Worm (Caenorhabditis elegans) whole organism, mixed stage, embryonic: ENCODE measurements around the gene sru-6.

ENCODE experiments used
- M03D4.4 ChIP-seq: sonication (generic microtip); optimal IDR thresholded peaks from 2 replicates; lab custom pipeline; 2017; ENCODE audit warnings: mild to moderate bottlenecking, missing genetic modification characterization, missing compliant biosample characterization
- bed-3 ChIP-seq: fragments of 200-800 bp; sonication (Bioruptor generic); optimal IDR thresholded peaks from 3 replicates; lab custom pipeline; 2018; ENCODE audit warnings: mild to moderate bottlenecking, missing genetic modification characterization, moderate library complexity, missing compliant biosample characterization
- blmp-1 ChIP-seq: fragments of 150-350 bp; optimal IDR thresholded peaks from 2 replicates; lab custom pipeline; 2014; ENCODE audit warnings: missing biosample characterization, missing genetic modification characterization
- ceh-39 ChIP-seq: fragments of 150-350 bp; optimal IDR thresholded peaks from 2 replicates; lab custom pipeline; 2014; ENCODE audit warnings: missing biosample characterization, missing genetic modification characterization
- ceh-43 ChIP-seq: fragments of 200-800 bp; sonication (Bioruptor generic); optimal IDR thresholded peaks from 2 replicates; lab custom pipeline; 2018; ENCODE audit warnings: mild to moderate bottlenecking, missing genetic modification characterization, moderate library complexity, missing compliant biosample characterization
- ceh-83 ChIP-seq: fragments of 200-800 bp; sonication (Bioruptor generic); optimal IDR thresholded peaks from 2 replicates; lab custom pipeline; 2018; ENCODE audit warnings: mild to moderate bottlenecking, missing genetic modification characterization, missing compliant biosample characterization
- ces-1 ChIP-seq: fragments of 150-350 bp; optimal IDR thresholded peaks from 2 replicates; lab custom pipeline; 2014; ENCODE audit warnings: missing biosample characterization, missing genetic modification reagents, missing genetic modification characterization
- cnd-1 ChIP-seq: fragments of 200-800 bp; sonication (Bioruptor generic); optimal IDR thresholded peaks from 2 replicates; lab custom pipeline; 2018; ENCODE audit warnings: mild to moderate bottlenecking, missing genetic modification characterization, missing compliant biosample characterization
- elt-1 ChIP-seq: sonication (generic microtip); optimal IDR thresholded peaks from 2 replicates; lab custom pipeline; 2017; ENCODE audit warnings: missing genetic modification characterization, mild to moderate bottlenecking, missing compliant biosample characterization, antibody characterized with exemption, moderate library complexity, borderline replicate concordance; ENCODE audit not compliant: insufficient read depth
- elt-3 ChIP-seq: fragments of 150-350 bp; optimal IDR thresholded peaks from 2 replicates; lab custom pipeline; 2014; ENCODE audit warnings: missing biosample characterization, missing genetic modification characterization
- flh-1 ChIP-seq: fragments of 200-800 bp; sonication (Bioruptor generic); optimal IDR thresholded peaks from 2 replicates; lab custom pipeline; 2018; ENCODE audit warnings: mild to moderate bottlenecking, missing genetic modification characterization, moderate library complexity, missing compliant biosample characterization
- ham-2 ChIP-seq: fragments of 200-800 bp; sonication (Bioruptor generic); optimal IDR thresholded peaks from 2 replicates; lab custom pipeline; 2018; ENCODE audit warnings: mild to moderate bottlenecking, missing genetic modification characterization, missing compliant biosample characterization
- hlh-1 ChIP-seq: fragments of 150-350 bp; optimal IDR thresholded peaks from 2 replicates; lab custom pipeline; 2014; ENCODE audit warnings: missing biosample characterization, missing genetic modification reagents, missing genetic modification characterization
- lin-32 ChIP-seq: fragments of 200-800 bp; sonication (Bioruptor generic); optimal IDR thresholded peaks from 2 replicates; lab custom pipeline; 2018; ENCODE audit warnings: mild to moderate bottlenecking, missing genetic modification characterization, missing compliant biosample characterization
- mab-5 ChIP-seq: fragments of 150-350 bp; optimal IDR thresholded peaks from 2 replicates; lab custom pipeline; 2014; ENCODE audit warnings: missing biosample characterization, missing genetic modification characterization
- mep-1 ChIP-seq: fragments of 150-350 bp; optimal IDR thresholded peaks from 2 replicates; lab custom pipeline; 2017; ENCODE audit warnings: missing biosample characterization, missing genetic modification reagents, missing genetic modification characterization, inconsistent platforms
- mls-2 ChIP-seq: sonication (generic microtip); optimal IDR thresholded peaks from 2 replicates; lab custom pipeline; 2016; ENCODE audit warnings: mild to moderate bottlenecking, missing genetic modification characterization, moderate library complexity, missing compliant biosample characterization
- nhr-12 ChIP-seq: fragments of 150-350 bp; optimal IDR thresholded peaks from 2 replicates; lab custom pipeline; 2014; ENCODE audit warnings: missing biosample characterization, missing genetic modification characterization
- nhr-2 ChIP-seq: fragments of 150-350 bp; optimal IDR thresholded peaks from 2 replicates; lab custom pipeline; 2014; ENCODE audit warnings: missing biosample characterization, missing genetic modification characterization
- nhr-237 ChIP-seq: fragments of 150-350 bp; optimal IDR thresholded peaks from 2 replicates; lab custom pipeline; 2014; ENCODE audit warnings: missing biosample characterization, missing genetic modification characterization
- nhr-28 ChIP-seq: fragments of 150-350 bp; optimal IDR thresholded peaks from 2 replicates; lab custom pipeline; 2014; ENCODE audit warnings: missing biosample characterization, missing genetic modification characterization
- nhr-76 ChIP-seq: sonication (generic microtip); optimal IDR thresholded peaks from 2 replicates; lab custom pipeline; 2017; ENCODE audit warnings: missing biosample characterization, missing genetic modification characterization
- pha-4 ChIP-seq: fragments of 150-350 bp; optimal IDR thresholded peaks from 2 replicates; lab custom pipeline; 2018; ENCODE audit warnings: missing biosample characterization, missing genetic modification reagents, missing genetic modification characterization
- sem-2 ChIP-seq: fragments of 200-800 bp; sonication (Bioruptor generic); optimal IDR thresholded peaks from 2 replicates; lab custom pipeline; 2018; ENCODE audit warnings: mild to moderate bottlenecking, missing genetic modification characterization, missing compliant biosample characterization
- snpc-4 ChIP-seq: fragments of 150-350 bp; optimal IDR thresholded peaks from 2 replicates; lab custom pipeline; 2014; ENCODE audit warnings: missing biosample characterization, missing genetic modification characterization
- sptf-1 ChIP-seq: sonication (generic microtip); optimal IDR thresholded peaks from 2 replicates; lab custom pipeline; 2017; ENCODE audit warnings: mild to moderate bottlenecking, missing genetic modification characterization, moderate library complexity, missing compliant biosample characterization
- tbx-8 ChIP-seq: fragments of 200-800 bp; sonication (Bioruptor generic); optimal IDR thresholded peaks from 2 replicates; lab custom pipeline; 2018; ENCODE audit warnings: mild to moderate bottlenecking, missing genetic modification characterization, moderate library complexity, missing compliant biosample characterization
- unc-39 ChIP-seq: fragments of 150-350 bp; optimal IDR thresholded peaks from 2 replicates; lab custom pipeline; 2014; ENCODE audit warnings: missing biosample characterization, missing genetic modification characterization
- unc-62 ChIP-seq: fragments of 150-350 bp; optimal IDR thresholded peaks from 2 replicates; lab custom pipeline; 2014; ENCODE audit warnings: missing biosample characterization, missing genetic modification reagents, missing genetic modification characterization
- zip-8 ChIP-seq: fragments of 150-350 bp; optimal IDR thresholded peaks from 2 replicates; lab custom pipeline; 2014; ENCODE audit warnings: missing biosample characterization, missing genetic modification characterization

The sru-6 gene

ce11 chrIV:9490320-9490719 lies at the start of gene sru-6:
sru-6 (plus strand) TSS chrIV:9490620.
- TF ChIP-seq unc-39: no peak
- TF ChIP-seq ceh-43 (GFP tag; lab: Kevin White, UChicago): no peak
- TF ChIP-seq ceh-39: no peak
- TF ChIP-seq blmp-1 (tag; lab: Kevin White, UChicago): no peak
- TF ChIP-seq ces-1 (GFP tag; lab: Kevin White, UChicago): no peak
- TF ChIP-seq M03D4.4 (tag; lab: Kevin White, UChicago): no peak
- TF ChIP-seq ham-2 (GFP tag; lab: Kevin White, UChicago): no peak
- no peak for TF ChIP-seq ceh-83
- no peak for TF ChIP-seq nhr-76
- TF ChIP-seq mep-1 (tag; lab: Kevin White, UChicago): no peak
- no peak for TF ChIP-seq tbx-8 (GFP tag; lab: Kevin White, UChicago)
- no peak for TF ChIP-seq nhr-2 (tag; lab: Kevin White, UChicago)
- TF ChIP-seq cnd-1 (tag; lab: Kevin White, UChicago): no peak
- TF ChIP-seq hlh-1 (tag; lab: Kevin White, UChicago): no peak
- no peak for TF ChIP-seq nhr-12 (tag; lab: Kevin White, UChicago)
- no peak for TF ChIP-seq elt-1 (tag; lab: Kevin White, UChicago)
- TF ChIP-seq nhr-28 (tag; lab: Kevin White, UChicago): no peak
- no peak for TF ChIP-seq nhr-237 (tag; lab: Kevin White, UChicago)
- no peak for TF ChIP-seq sptf-1 (tag; lab: Kevin White, UChicago)
- TF ChIP-seq mab-5 (tag; lab: Kevin White, UChicago): no peak

ce11 chrIV:9440880-9441336 lies 49.5 kb upstream of the sru-6 start, which contains the start of gene idh-1:
idh-1 (minus strand) TSS chrIV:9441107.
- TF ChIP-seq nhr-76 (no peak), mab-5 (tag; lab: Kevin White, UChicago) (no peak), sptf-1 (tag; lab: Kevin White, UChicago) (no peak), ceh-43 (GFP tag; lab: Kevin White, UChicago) (no peak), unc-62 (GFP tag; lab: Kevin White, UChicago) (no peak), sem-2 (no peak), mls-2 (tag; lab: Kevin White, UChicago) (no peak), ceh-39 (no peak), nhr-28 (tag; lab: Kevin White, UChicago) (no peak), snpc-4 (tag; lab: Kevin White, UChicago) (no peak), M03D4.4 (tag; lab: Kevin White, UChicago) (no peak), bed-3 (GFP tag; lab: Kevin White, UChicago) (no peak), ham-2 (GFP tag; lab: Kevin White, UChicago) (no peak), elt-3 (tag; lab: Kevin White, UChicago) (no peak), zip-8 (tag; lab: Kevin White, UChicago) (no peak)

ce11 chrIV:9441391-9441790 lies 49.0 kb upstream of the sru-6 start:
- TF ChIP-seq snpc-4 (tag; lab: Kevin White, UChicago): no peak
- TF ChIP-seq nhr-76: no peak
- TF ChIP-seq ceh-43 (GFP tag; lab: Kevin White, UChicago): no peak
- no peak for TF ChIP-seq blmp-1 (tag; lab: Kevin White, UChicago)
- TF ChIP-seq elt-1 (tag; lab: Kevin White, UChicago): no peak
- no peak for TF ChIP-seq pha-4 (tag; lab: Kevin White, UChicago)
- TF ChIP-seq mab-5 (tag; lab: Kevin White, UChicago): no peak
- no peak for TF ChIP-seq hlh-1 (tag; lab: Kevin White, UChicago)
- no peak for TF ChIP-seq unc-39
- no peak for TF ChIP-seq cnd-1 (tag; lab: Kevin White, UChicago)
- TF ChIP-seq ces-1 (GFP tag; lab: Kevin White, UChicago): no peak

ce11 chrIV:9442106-9442532 lies 48.3 kb upstream of the sru-6 start:
- TF ChIP-seq nhr-28 (tag; lab: Kevin White, UChicago): no peak
- no peak for TF ChIP-seq snpc-4 (tag; lab: Kevin White, UChicago)
- TF ChIP-seq mep-1 (tag; lab: Kevin White, UChicago): no peak
- no peak for TF ChIP-seq lin-32 (GFP tag; lab: Kevin White, UChicago)
- TF ChIP-seq flh-1 (GFP tag; lab: Kevin White, UChicago): no peak
- TF ChIP-seq unc-39: no peak
- TF ChIP-seq elt-1 (tag; lab: Kevin White, UChicago): peak; percentile 80

- no peak for TF ChIP-seq nhr-28 (tag; lab: Kevin White, UChicago)
Measured at ce11 chrIV:9443940-9444339, 46.5 kb upstream of the sru-6 start, which contains the start of gene F38E11.9. F38E11.9 (minus strand) TSS chrIV:9444040.
